Fruit fly (Drosophila melanogaster) whole organism, wandering third instar larva: ENCODE results near the gene CG42240.

Source experiments
- Abd-B ChIP-seq: fragments of >200 bp; optimal IDR thresholded peaks from 2 replicates; lab custom pipeline; 2017; ENCODE audit warnings: missing biosample characterization, missing genetic modification characterization
- CG32264 ChIP-seq: fragments of 200-800 bp; sonication (Bioruptor generic); optimal IDR thresholded peaks from 2 replicates; lab custom pipeline; 2016; ENCODE audit warnings: missing biosample characterization, missing genetic modification characterization
- CG9705 ChIP-seq: fragments of 200-800 bp; sonication (Bioruptor generic); optimal IDR thresholded peaks from 2 replicates; lab custom pipeline; 2018; ENCODE audit warnings: missing biosample characterization, mild to moderate bottlenecking, missing genetic modification characterization
- CrebA ChIP-seq: fragments of 200-800 bp; sonication (Bioruptor generic); optimal IDR thresholded peaks from 2 replicates; lab custom pipeline; 2016; ENCODE audit warnings: missing biosample characterization, mild to moderate bottlenecking, missing genetic modification characterization, borderline replicate concordance
- Dfd ChIP-seq: fragments of >200 bp; optimal IDR thresholded peaks from 2 replicates; lab custom pipeline; 2017; ENCODE audit warnings: missing biosample characterization, missing genetic modification characterization
- Dif ChIP-seq: fragments of 200-275, 200-300 bp; sonication (Bioruptor generic); optimal IDR thresholded peaks from 2 replicates; lab custom pipeline; 2018; ENCODE audit warnings: missing biosample characterization, missing genetic modification characterization; ENCODE audit not compliant: partially characterized antibody
- HLH106 ChIP-seq: fragments of 200-800 bp; optimal IDR thresholded peaks from 3 replicates; lab custom pipeline; 2019; ENCODE audit warnings: missing biosample characterization, mild to moderate bottlenecking, missing genetic modification characterization, moderate library complexity
- Hnf4 ChIP-seq: fragments of 200-800 bp; sonication (Bioruptor generic); optimal IDR thresholded peaks from 2 replicates; lab custom pipeline; 2016; ENCODE audit warnings: missing biosample characterization, mild to moderate bottlenecking, missing genetic modification characterization
- Hr83 ChIP-seq: fragments of 200-300 bp; sonication (Bioruptor generic); optimal IDR thresholded peaks from 2 replicates; lab custom pipeline; 2016; ENCODE audit warnings: missing biosample characterization, mild to moderate bottlenecking, missing genetic modification characterization, moderate library complexity; ENCODE audit not compliant: poor library complexity, severe bottlenecking
- Jra ChIP-seq: sonication (Bioruptor generic); optimal IDR thresholded peaks from 2 replicates; lab custom pipeline; 2016; ENCODE audit warnings: missing biosample characterization, missing genetic modification characterization
- Myc ChIP-seq: fragments of >200 bp; optimal IDR thresholded peaks from 2 replicates; lab custom pipeline; 2017
- N ChIP-seq: fragments of >200 bp; optimal IDR thresholded peaks from 2 replicates; lab custom pipeline; 2018; ENCODE audit warnings: missing biosample characterization, missing external identifiers, missing genetic modification characterization
- OdsH ChIP-seq: fragments of 200-800 bp; sonication (Bioruptor generic); optimal IDR thresholded peaks from 2 replicates; lab custom pipeline; 2016; ENCODE audit warnings: missing biosample characterization, mild to moderate bottlenecking, missing genetic modification characterization
- Rel ChIP-seq, 2 experiments: fragments of 200-800 bp; sonication (Bioruptor generic) in 1 of 2; optimal IDR thresholded peaks; 2 replicates in 1 of 2; 3 replicates in 1 of 2; lab custom pipeline; 2016 to 2019; ENCODE audit warnings: mild to moderate bottlenecking in 2 of 2, missing biosample characterization in 2 of 2, missing genetic modification characterization in 2 of 2, moderate library complexity in 1 of 2
- Sp1 ChIP-seq: fragments of 200-800 bp; sonication (Bioruptor generic); optimal IDR thresholded peaks from 3 replicates; lab custom pipeline; 2019; ENCODE audit warnings: missing biosample characterization, mild to moderate bottlenecking, missing genetic modification characterization, moderate library complexity
- Vsx2 ChIP-seq: fragments of 200-300, 225-300 bp; sonication (Bioruptor generic); optimal IDR thresholded peaks from 2 replicates; lab custom pipeline; 2018; ENCODE audit warnings: missing biosample characterization, missing genetic modification characterization; ENCODE audit not compliant: partially characterized antibody
- br ChIP-seq: fragments of 200-800 bp; sonication (Bioruptor generic); optimal IDR thresholded peaks from 2 replicates; lab custom pipeline; 2016; ENCODE audit warnings: missing biosample characterization, missing genetic modification characterization
- brk ChIP-seq: fragments of 200-800 bp; sonication (Bioruptor generic); optimal IDR thresholded peaks from 2 replicates; lab custom pipeline; 2016; ENCODE audit warnings: missing biosample characterization, mild to moderate bottlenecking, missing genetic modification characterization
- dl ChIP-seq, 2 experiments: fragments of 175-275, 200-275 bp in 1 of 2; fragments of 200-275 bp in 1 of 2; sonication (Bioruptor generic); optimal IDR thresholded peaks; lab custom pipeline; 2018; ENCODE audit warnings: mild to moderate bottlenecking in 2 of 2, missing biosample characterization in 2 of 2, missing genetic modification characterization in 2 of 2, moderate library complexity in 2 of 2; ENCODE audit not compliant: partially characterized antibody in 2 of 2, insufficient read depth in 1 of 2
- dmrt93B ChIP-seq: fragments of 200-800 bp; sonication (Bioruptor generic); optimal IDR thresholded peaks from 2 replicates; lab custom pipeline; 2018; ENCODE audit warnings: missing biosample characterization, mild to moderate bottlenecking, missing genetic modification characterization
- dsf ChIP-seq: sonication (Bioruptor generic); optimal IDR thresholded peaks from 2 replicates; lab custom pipeline; 2016; ENCODE audit warnings: missing biosample characterization, missing genetic modification characterization, borderline replicate concordance
- ey ChIP-seq: fragments of 200-800 bp; sonication (Bioruptor generic); optimal IDR thresholded peaks from 2 replicates; lab custom pipeline; 2016; ENCODE audit warnings: missing biosample characterization, missing genetic modification characterization
- foxo ChIP-seq, 2 experiments: fragments of 200-800 bp; sonication (Bioruptor generic); optimal IDR thresholded peaks; 2 replicates in 1 of 2; 3 replicates in 1 of 2; lab custom pipeline; 2016 to 2017; ENCODE audit warnings: missing biosample characterization in 2 of 2, missing genetic modification characterization in 2 of 2
- fru ChIP-seq: fragments of 200-800 bp; sonication (Bioruptor generic); optimal IDR thresholded peaks from 3 replicates; lab custom pipeline; 2016; ENCODE audit warnings: missing biosample characterization, mild to moderate bottlenecking, missing genetic modification characterization
- h ChIP-seq: fragments of 200-800 bp; sonication (Bioruptor generic); optimal IDR thresholded peaks from 3 replicates; lab custom pipeline; 2016; ENCODE audit warnings: missing biosample characterization, mild to moderate bottlenecking, missing genetic modification characterization
- jim ChIP-seq: fragments of 175-275, 200-325 bp; sonication (Bioruptor generic); optimal IDR thresholded peaks from 2 replicates; lab custom pipeline; 2016; ENCODE audit warnings: missing biosample characterization, mild to moderate bottlenecking, missing genetic modification characterization
- lola ChIP-seq: fragments of >200 bp; optimal IDR thresholded peaks from 2 replicates; lab custom pipeline; 2017; ENCODE audit warnings: missing biosample characterization, missing genetic modification characterization
- pan ChIP-seq: fragments of >200 bp; optimal IDR thresholded peaks from 2 replicates; lab custom pipeline; 2017
- rgr ChIP-seq: fragments of 200-800 bp; sonication (Bioruptor generic); optimal IDR thresholded peaks from 3 replicates; lab custom pipeline; 2016; ENCODE audit warnings: missing biosample characterization, mild to moderate bottlenecking, missing genetic modification characterization
- sage ChIP-seq: fragments of 200-800 bp; sonication (Bioruptor generic); optimal IDR thresholded peaks from 2 replicates; lab custom pipeline; 2016; ENCODE audit warnings: missing biosample characterization, mild to moderate bottlenecking, missing genetic modification characterization
- sv ChIP-seq: fragments of 200-800 bp; sonication (Bioruptor generic); optimal IDR thresholded peaks from 3 replicates; lab custom pipeline; 2016; ENCODE audit warnings: missing biosample characterization, missing genetic modification characterization
- tai ChIP-seq: sonication (Bioruptor generic); optimal IDR thresholded peaks from 2 replicates; lab custom pipeline; 2016; ENCODE audit warnings: missing biosample characterization, missing genetic modification characterization
- usp ChIP-seq: fragments of >200 bp; optimal IDR thresholded peaks from 2 replicates; lab custom pipeline; 2017; ENCODE audit warnings: missing biosample characterization, missing genetic modification characterization

The CG42240 gene

DNA sequence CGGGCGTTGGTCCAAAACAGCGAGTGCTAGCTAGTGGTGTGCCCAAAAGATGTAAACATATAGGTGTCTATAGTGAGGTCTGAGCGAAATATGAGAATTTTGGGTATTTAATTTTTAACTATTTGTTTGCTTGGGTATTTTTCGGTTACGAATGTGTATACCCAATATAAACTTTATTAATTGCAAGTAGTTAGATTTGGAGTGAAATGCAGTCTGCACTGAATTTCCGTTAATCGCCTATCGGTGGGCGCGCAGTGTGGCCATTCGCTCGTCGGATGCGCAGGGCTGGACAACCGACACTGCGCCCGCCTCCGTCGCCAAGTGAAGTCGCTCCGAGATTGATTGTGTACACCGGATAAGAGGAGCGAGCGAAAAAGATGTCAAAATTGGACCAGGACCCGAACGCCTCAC, 35.5 kb upstream of the CG42240 start, which contains the start of the genes CG15891 and CG3815 (continued):
- peak; percentile 77 for TF ChIP-seq HLH106 (tag; lab: Kevin White, UChicago)
- TF ChIP-seq usp (GFP tag; lab: Kevin White, UChicago), result no peak
- TF ChIP-seq CG9705, result peak; percentile 49
- TF ChIP-seq sage, result no peak
- TF ChIP-seq lola (GFP tag; lab: Kevin White, UChicago), result no peak
- no peak for TF ChIP-seq br (GFP tag; lab: Kevin White, UChicago)
- no peak for TF ChIP-seq dmrt93B
- TF ChIP-seq Dfd (GFP tag; lab: Kevin White, UChicago), result no peak

DNA sequence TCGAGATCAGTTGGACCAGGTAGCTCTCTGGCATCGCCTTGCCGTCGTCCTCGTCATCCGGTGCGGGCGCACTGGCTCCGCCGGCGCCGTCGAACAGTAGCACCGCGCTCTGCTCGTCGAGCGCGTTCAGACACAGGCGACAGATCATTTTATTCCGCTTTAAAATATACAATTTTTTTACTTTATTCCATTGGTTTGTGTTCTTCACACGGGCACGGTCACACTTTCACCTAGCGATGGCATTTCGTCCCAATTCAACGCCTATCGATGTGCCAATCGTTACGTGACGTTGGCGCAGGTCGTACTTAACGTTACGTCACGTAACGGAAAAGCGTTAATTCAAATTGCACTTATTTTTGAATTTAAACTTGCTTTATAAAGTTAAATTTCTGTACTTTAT, 29.6 kb upstream of the CG42240 start, which contains the start of gene CG12219:
Gene CG12219, minus strand, starts transcription at position 234 of the 400 bp plus-strand sequence.
- TF ChIP-seq Rel (GFP tag; optimal IDR thresholded peaks at IDR 0.05; lab: Kevin White, UChicago) (no peak), Rel (tag; optimal IDR thresholded peaks at IDR 0.05; lab: Kevin White, UChicago) (peak; percentile 71), OdsH (GFP tag; lab: Kevin White, UChicago) (no peak)

DNA sequence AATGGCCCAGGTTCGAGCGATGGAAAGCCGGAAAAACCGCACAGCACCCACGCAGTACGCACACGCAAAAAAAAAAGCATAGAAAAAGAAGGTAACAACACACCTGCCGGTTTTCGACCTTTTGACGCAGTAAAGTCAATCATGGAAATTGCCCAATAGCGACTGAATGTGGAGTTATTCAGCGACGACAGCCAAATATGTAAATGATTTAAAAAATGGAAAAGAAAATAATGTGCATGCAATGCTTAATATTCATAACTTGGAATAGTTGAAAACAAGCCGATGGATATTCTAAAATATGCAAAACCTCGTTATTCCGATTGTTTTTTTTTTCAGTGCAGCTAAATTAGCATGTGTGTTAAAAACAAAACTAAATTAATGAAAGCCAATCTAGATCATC, 27.4 kb upstream of the CG42240 start:
- TF ChIP-seq h (GFP tag; lab: Kevin White, UChicago), result no peak
- no peak for TF ChIP-seq lola (GFP tag; lab: Kevin White, UChicago)
- no peak for TF ChIP-seq usp (GFP tag; lab: Kevin White, UChicago)
- TF ChIP-seq CrebA (GFP tag; lab: Kevin White, UChicago), result no peak
- no peak for TF ChIP-seq pan (lab: Kevin White, UChicago)
- TF ChIP-seq Dfd (GFP tag; lab: Kevin White, UChicago), result no peak
- no peak for TF ChIP-seq jim (GFP tag; lab: Kevin White, UChicago)
- TF ChIP-seq Myc (lab: Kevin White, UChicago), result no peak
- no peak for TF ChIP-seq Hnf4 (GFP tag; lab: Kevin White, UChicago)
- no peak for TF ChIP-seq sv (GFP tag; lab: Kevin White, UChicago)
- TF ChIP-seq fru (GFP tag; lab: Kevin White, UChicago), result no peak
- no peak for TF ChIP-seq foxo (GFP tag; optimal IDR thresholded peaks at IDR 0.05; lab: Kevin White, UChicago)
- no peak for TF ChIP-seq N
- TF ChIP-seq dl (GFP tag; optimal IDR thresholded peaks at IDR 0.05; lab: Kevin White, UChicago; ENCODE audit: insufficient read depth in 1 of 2, partially characterized antibody in 2 of 2), result no peak
- no peak for TF ChIP-seq dmrt93B
- TF ChIP-seq tai, result no peak
- no peak for TF ChIP-seq Dif (GFP tag; lab: Kevin White, UChicago)
- TF ChIP-seq Abd-B (GFP tag; lab: Kevin White, UChicago), result no peak
- TF ChIP-seq CG32264 (GFP tag; lab: Kevin White, UChicago), result no peak

DNA sequence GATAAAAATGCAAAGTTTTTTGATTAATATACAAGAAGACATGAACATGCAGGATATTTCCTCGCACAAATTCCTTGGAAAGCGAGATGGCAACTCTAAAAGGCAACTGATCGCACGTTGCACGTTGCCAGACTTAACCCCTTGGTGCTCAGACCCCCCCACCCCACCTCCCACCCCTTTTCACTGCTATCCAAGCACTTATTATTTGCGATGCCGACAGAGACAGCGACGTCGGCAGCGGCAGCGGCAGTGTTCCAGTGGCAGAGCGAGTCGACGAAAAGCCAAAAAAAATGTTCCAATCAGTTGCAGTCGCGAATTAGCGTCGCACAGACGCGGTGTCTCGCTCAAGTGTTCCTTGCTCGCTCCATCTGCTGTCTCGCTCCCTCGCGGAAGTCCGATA, 27.0 kb upstream of the CG42240 start, which contains the start of gene CG3823:
Gene CG3823, plus strand, starts transcription at position 301 of the 400 bp plus-strand sequence.
- no peak for TF ChIP-seq foxo (GFP tag; optimal IDR thresholded peaks at IDR 0.05; lab: Kevin White, UChicago)
- no peak for TF ChIP-seq N
- no peak for TF ChIP-seq Hr83
- TF ChIP-seq dmrt93B, result no peak
- TF ChIP-seq Dfd (GFP tag; lab: Kevin White, UChicago), result no peak
- TF ChIP-seq dl (GFP tag; optimal IDR thresholded peaks at IDR 0.05; lab: Kevin White, UChicago; ENCODE audit: insufficient read depth in 1 of 2, partially characterized antibody in 2 of 2), result no peak
- no peak for TF ChIP-seq fru (GFP tag; lab: Kevin White, UChicago)
- no peak for TF ChIP-seq Vsx2

DNA sequence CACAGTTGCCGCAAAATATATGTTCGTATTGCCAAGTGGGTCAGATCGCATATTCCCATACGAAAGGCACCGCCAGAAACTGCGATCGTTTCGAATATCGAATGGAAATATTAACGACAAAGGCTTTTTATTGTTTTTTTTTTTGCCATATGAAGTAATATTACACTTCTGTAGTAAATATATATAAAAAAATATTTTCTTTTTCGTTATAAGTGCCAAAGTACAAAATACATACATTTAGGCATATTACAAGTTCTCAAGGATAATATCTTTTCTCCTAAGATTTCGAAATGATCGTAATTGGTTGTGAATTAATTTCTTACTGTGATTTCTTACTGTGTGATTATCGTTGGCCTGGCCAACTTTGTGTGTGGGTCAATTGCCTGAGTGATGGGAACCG, 26.4 kb upstream of the CG42240 start:
- TF ChIP-seq N, result no peak
- TF ChIP-seq Hnf4 (GFP tag; lab: Kevin White, UChicago), result no peak
- TF ChIP-seq Myc (lab: Kevin White, UChicago), result no peak
- no peak for TF ChIP-seq Jra
- peak; percentile 7 for TF ChIP-seq rgr (GFP tag; lab: Kevin White, UChicago)
- TF ChIP-seq brk (GFP tag; lab: Kevin White, UChicago), result no peak
- TF ChIP-seq Hr83, result no peak
- TF ChIP-seq dsf (GFP tag; lab: Kevin White, UChicago), result no peak
- TF ChIP-seq ey (GFP tag; lab: Kevin White, UChicago), result no peak
- no peak for TF ChIP-seq Sp1 (GFP tag; lab: Kevin White, UChicago)
- TF ChIP-seq CG9705, result no peak
- no peak for TF ChIP-seq Vsx2
- TF ChIP-seq foxo (GFP tag; optimal IDR thresholded peaks at IDR 0.05; lab: Kevin White, UChicago), result peak in 1 of 2 experiments; percentile 24
- no peak for TF ChIP-seq HLH106 (tag; lab: Kevin White, UChicago)
- TF ChIP-seq Dfd (GFP tag; lab: Kevin White, UChicago), result no peak
- TF ChIP-seq, all 38 proteins: peak for 2
